Worm (Caenorhabditis elegans) whole organism, L4 larva: Measurements from ENCODE around the gene F40F8.12.

Experiments
- D1046.2 ChIP-seq: fragments of 200-800 bp; sonication (Bioruptor generic); IDR thresholded peaks from 2 replicates; pipeline ENCODE4 v1.3.6; 2022; ENCODE audit warnings: missing genetic modification characterization, missing compliant biosample characterization
- F10B5.3 ChIP-seq: sonication (generic microtip); optimal IDR thresholded peaks from 2 replicates; lab custom pipeline; 2016; ENCODE audit warnings: mild to moderate bottlenecking, missing genetic modification characterization, missing compliant biosample characterization
- F26F4.8 ChIP-seq: fragments of 200-800 bp; sonication (Bioruptor generic); conservative IDR thresholded peaks from 2 replicates; pipeline ENCODE4 v1.3.6; 2022; ENCODE audit warnings: missing genetic modification characterization, missing compliant biosample characterization
- R02D3.7 ChIP-seq: fragments of 150-350 bp; sonication (generic microtip); optimal IDR thresholded peaks from 3 replicates; lab custom pipeline; 2014; ENCODE audit warnings: missing biosample characterization, missing genetic modification characterization
- T26A8.4 ChIP-seq: fragments of 200-800 bp; sonication (Bioruptor generic); IDR thresholded peaks from 2 replicates; pipeline ENCODE4 v1.3.6; 2022; ENCODE audit warnings: missing genetic modification characterization, missing compliant biosample characterization
- ZK337.2 ChIP-seq: fragments of 200-800 bp; sonication (Bioruptor generic); IDR thresholded peaks from 2 replicates; pipeline ENCODE4 v1.3.6; 2022; ENCODE audit warnings: missing genetic modification reagents, missing genetic modification characterization, missing compliant biosample characterization
- ZK546.5 ChIP-seq, 2 experiments: sonication (generic microtip); optimal IDR thresholded peaks; 2 replicates each; lab custom pipeline; 2017; ENCODE audit warnings: missing biosample characterization in 2 of 2, missing genetic modification characterization in 2 of 2
- aly-2 ChIP-seq: sonication (generic microtip); optimal IDR thresholded peaks from 2 replicates; lab custom pipeline; 2018; ENCODE audit warnings: missing biosample characterization, missing genetic modification characterization
- attf-4 ChIP-seq: sonication (generic microtip); optimal IDR thresholded peaks from 3 replicates; lab custom pipeline; 2017; ENCODE audit warnings: missing biosample characterization, missing genetic modification characterization
- ceh-62 ChIP-seq: sonication (generic microtip); optimal IDR thresholded peaks from 2 replicates; lab custom pipeline; 2017; ENCODE audit warnings: missing biosample characterization, missing genetic modification characterization
- ceh-82 ChIP-seq: sonication (generic microtip); optimal IDR thresholded peaks from 2 replicates; lab custom pipeline; 2017; ENCODE audit warnings: missing biosample characterization, missing genetic modification characterization
- cey-2 ChIP-seq: sonication (generic microtip); optimal IDR thresholded peaks from 3 replicates; lab custom pipeline; 2017; ENCODE audit warnings: missing genetic modification characterization, mild to moderate bottlenecking, missing compliant biosample characterization, antibody characterized with exemption, borderline replicate concordance; ENCODE audit not compliant: insufficient read depth
- daf-12 ChIP-seq: fragments of 150-350 bp; optimal IDR thresholded peaks from 2 replicates; lab custom pipeline; 2014; ENCODE audit warnings: missing biosample characterization, missing genetic modification reagents, missing genetic modification characterization
- daf-16 ChIP-seq, 3 experiments: sonication (generic microtip); optimal IDR thresholded peaks; 2 replicates each; lab custom pipeline; 2016 to 2017; ENCODE audit warnings: missing genetic modification characterization in 3 of 3, missing genetic modification reagents in 3 of 3, mild to moderate bottlenecking in 2 of 3, missing compliant biosample characterization in 2 of 3, missing biosample characterization in 1 of 3, moderate library complexity in 1 of 3
- daf-19 ChIP-seq: fragments of 200-800 bp; sonication (Bioruptor generic); conservative IDR thresholded peaks from 2 replicates; pipeline ENCODE4 v1.3.6; 2022; ENCODE audit warnings: missing genetic modification characterization, missing compliant biosample characterization
- daf-8 ChIP-seq: fragments of 200-800 bp; sonication (Bioruptor generic); IDR thresholded peaks from 2 replicates; pipeline ENCODE4 v1.3.6; 2022; ENCODE audit warnings: missing genetic modification characterization, missing compliant biosample characterization
- dmd-6 ChIP-seq: fragments of 200-800 bp; sonication (Bioruptor generic); IDR thresholded peaks from 2 replicates; pipeline ENCODE4 v1.3.6; 2022; ENCODE audit warnings: missing genetic modification reagents, missing genetic modification characterization, missing compliant biosample characterization
- dmd-8 ChIP-seq: fragments of 200-800 bp; sonication (Bioruptor generic); IDR thresholded peaks from 2 replicates; pipeline ENCODE4 v1.3.6; 2022; ENCODE audit warnings: missing genetic modification characterization, missing compliant biosample characterization
- fos-1 ChIP-seq: fragments of 150-350 bp; optimal IDR thresholded peaks from 2 replicates; lab custom pipeline; 2014; ENCODE audit warnings: missing biosample characterization, missing genetic modification characterization
- gei-8 ChIP-seq: fragments of 200-800 bp; sonication (Bioruptor generic); optimal IDR thresholded peaks from 2 replicates; lab custom pipeline; 2018; ENCODE audit warnings: mild to moderate bottlenecking, missing genetic modification characterization, missing compliant biosample characterization
- hif-1 ChIP-seq, 2 experiments: sonication (generic microtip); optimal IDR thresholded peaks; 2 replicates each; lab custom pipeline; 2016 to 2017; ENCODE audit warnings: missing compliant biosample characterization in 2 of 2, missing genetic modification characterization in 2 of 2, missing genetic modification reagents in 2 of 2, missing genotype in 2 of 2, mild to moderate bottlenecking in 1 of 2
- hlh-30 ChIP-seq: sonication (generic microtip); optimal IDR thresholded peaks from 2 replicates; lab custom pipeline; 2017; ENCODE audit warnings: antibody characterized with exemption, mild to moderate bottlenecking, missing genetic modification characterization, missing compliant biosample characterization; ENCODE audit not compliant: insufficient read depth
- hmg-1.1 ChIP-seq: fragments of 200-800 bp; sonication (Bioruptor generic); IDR thresholded peaks from 2 replicates; pipeline ENCODE4 v1.3.6; 2022; ENCODE audit warnings: missing genetic modification reagents, missing genetic modification characterization, missing compliant biosample characterization
- jun-1 ChIP-seq: fragments of 150-350 bp; optimal IDR thresholded peaks from 2 replicates; lab custom pipeline; 2014; ENCODE audit warnings: missing biosample characterization, missing genetic modification reagents, missing genetic modification characterization
- lin-1 ChIP-seq: fragments of 200-800 bp; sonication (Bioruptor generic); IDR thresholded peaks from 2 replicates; pipeline ENCODE4 v1.3.6; 2022; ENCODE audit warnings: missing genetic modification reagents, missing genetic modification characterization, missing compliant biosample characterization
- lin-13 ChIP-seq: fragments of 150-350 bp; optimal IDR thresholded peaks from 2 replicates; lab custom pipeline; 2014; ENCODE audit warnings: missing biosample characterization, missing genetic modification reagents, missing genetic modification characterization
- lin-29 ChIP-seq: fragments of 200-800 bp; sonication (Bioruptor generic); IDR thresholded peaks from 2 replicates; pipeline ENCODE4 v1.3.6; 2022; ENCODE audit warnings: missing genetic modification reagents, missing genetic modification characterization, missing compliant biosample characterization
- lsy-2 ChIP-seq, 2 experiments: fragments of 150-350 bp in 1 of 2; sonication (generic microtip) in 1 of 2; optimal IDR thresholded peaks; 2 replicates each; lab custom pipeline; 2014 to 2017; ENCODE audit warnings: missing biosample characterization in 2 of 2, missing genetic modification characterization in 2 of 2
- mdt-29 ChIP-seq: fragments of 200-800 bp; sonication (Bioruptor generic); IDR thresholded peaks from 2 replicates; pipeline ENCODE4 v1.3.6; 2022; ENCODE audit warnings: missing genetic modification reagents, missing genetic modification characterization, missing compliant biosample characterization
- mes-2 ChIP-seq: sonication (generic microtip); optimal IDR thresholded peaks from 2 replicates; lab custom pipeline; 2016; ENCODE audit warnings: missing genotype, mild to moderate bottlenecking, missing genetic modification characterization, missing compliant biosample characterization; ENCODE audit not compliant: poor library complexity, severe bottlenecking
- mxl-2 ChIP-seq: fragments of 200-800 bp; sonication (Bioruptor generic); conservative IDR thresholded peaks from 2 replicates; pipeline ENCODE4 v1.3.6; 2022; ENCODE audit warnings: missing genetic modification reagents, missing genetic modification characterization, missing compliant biosample characterization
- nhr-10 ChIP-seq: fragments of 150-350 bp; optimal IDR thresholded peaks from 2 replicates; lab custom pipeline; 2014; ENCODE audit warnings: missing biosample characterization, missing genetic modification characterization
- nhr-102 ChIP-seq: sonication (generic microtip); optimal IDR thresholded peaks from 2 replicates; lab custom pipeline; 2016; ENCODE audit warnings: mild to moderate bottlenecking, missing genetic modification characterization, moderate library complexity, missing compliant biosample characterization
- nhr-111 ChIP-seq: fragments of 200-800 bp; sonication (Bioruptor generic); optimal IDR thresholded peaks from 2 replicates; lab custom pipeline; 2018; ENCODE audit warnings: mild to moderate bottlenecking, missing genetic modification characterization, missing compliant biosample characterization
- nhr-28 ChIP-seq: fragments of 150-350 bp; optimal IDR thresholded peaks from 2 replicates; lab custom pipeline; 2014; ENCODE audit warnings: missing biosample characterization, missing genetic modification characterization
- nhr-41 ChIP-seq: fragments of 200-800 bp; sonication (Bioruptor generic); IDR thresholded peaks from 2 replicates; pipeline ENCODE4 v1.3.6; 2022; ENCODE audit warnings: missing genetic modification reagents, missing genetic modification characterization, missing compliant biosample characterization
- nhr-48 ChIP-seq: sonication (generic microtip); optimal IDR thresholded peaks from 2 replicates; lab custom pipeline; 2016; ENCODE audit warnings: mild to moderate bottlenecking, missing genetic modification characterization, missing compliant biosample characterization
- nhr-76 ChIP-seq: fragments of 150-350 bp; optimal IDR thresholded peaks from 2 replicates; lab custom pipeline; 2014; ENCODE audit warnings: missing biosample characterization, missing genetic modification characterization
- pha-4 ChIP-seq, 2 experiments: fragments of 150-350 bp in 1 of 2; fragments of 200-800 bp in 1 of 2; sonication (Bioruptor generic) in 1 of 2; IDR thresholded peaks in 1 of 2; optimal IDR thresholded peaks in 1 of 2; 2 replicates each; pipeline versions ENCODE4 v1.3.6 to Lab custom; 2014 to 2022; ENCODE audit warnings: missing genetic modification characterization in 2 of 2, missing genetic modification reagents in 2 of 2, missing biosample characterization in 1 of 2, missing compliant biosample characterization in 1 of 2
- rbr-2 ChIP-seq: sonication (generic microtip); optimal IDR thresholded peaks from 2 replicates; lab custom pipeline; 2016; ENCODE audit warnings: missing genotype, missing genetic modification characterization, missing compliant biosample characterization
- saeg-2 ChIP-seq: fragments of 200-800 bp; sonication (Bioruptor generic); IDR thresholded peaks from 2 replicates; pipeline ENCODE4 v1.3.6; 2022; ENCODE audit warnings: missing genetic modification reagents, missing genetic modification characterization, missing compliant biosample characterization
- sdz-12 ChIP-seq: fragments of 200-800 bp; sonication (Bioruptor generic); optimal IDR thresholded peaks from 2 replicates; lab custom pipeline; 2018; ENCODE audit warnings: mild to moderate bottlenecking, missing genetic modification characterization, missing compliant biosample characterization
- set-16 ChIP-seq: fragments of 200-800 bp; sonication (Bioruptor generic); IDR thresholded peaks from 2 replicates; pipeline ENCODE4 v1.3.6; 2022; ENCODE audit warnings: missing genetic modification reagents, missing genetic modification characterization, missing compliant biosample characterization
- spr-1 ChIP-seq: sonication (generic microtip); optimal IDR thresholded peaks from 2 replicates; lab custom pipeline; 2016; ENCODE audit warnings: mild to moderate bottlenecking, missing genetic modification characterization, missing compliant biosample characterization
- spr-3 ChIP-seq: fragments of 200-800 bp; sonication (Bioruptor generic); optimal IDR thresholded peaks from 2 replicates; lab custom pipeline; 2018; ENCODE audit warnings: mild to moderate bottlenecking, missing genetic modification characterization, missing compliant biosample characterization
- unc-39 ChIP-seq: sonication (generic microtip); optimal IDR thresholded peaks from 2 replicates; lab custom pipeline; 2017; ENCODE audit warnings: missing biosample characterization, missing genetic modification characterization
- ztf-11 ChIP-seq: fragments of 150-350 bp; optimal IDR thresholded peaks from 2 replicates; lab custom pipeline; 2014; ENCODE audit warnings: missing biosample characterization, missing genetic modification characterization

Gene F40F8.12

ce11 chrII:11166414-11166813 is 36.8 kb downstream of the F40F8.12 start (continued):
- peak; percentile 32; the same call in 1 of the 2 replicates for TF ChIP-seq pha-4 (GFP tag; IDR thresholded peaks at IDR 0.05; lab: Robert Waterston, UW)
- TF ChIP-seq pha-4 (tag; optimal IDR thresholded peaks at IDR 0.05; lab: Kevin White, UChicago), result no peak
- no peak for TF ChIP-seq D1046.2 (GFP tag; lab: Robert Waterston, UW)
- TF ChIP-seq hlh-30 (tag; lab: Kevin White, UChicago), result peak; percentile 13
- TF ChIP-seq sdz-12 (GFP tag; lab: Kevin White, UChicago), result no peak
- no peak for TF ChIP-seq dmd-8 (GFP tag; lab: Robert Waterston, UW)
- TF ChIP-seq attf-4, result no peak
- no peak for TF ChIP-seq gei-8
- TF ChIP-seq daf-12 (tag; lab: Kevin White, UChicago), result no peak
- no peak for TF ChIP-seq nhr-41 (GFP tag; lab: Robert Waterston, UW)
- TF ChIP-seq nhr-76 (tag; lab: Kevin White, UChicago), result no peak
- TF ChIP-seq T26A8.4 (GFP tag; lab: Robert Waterston, UW), result no peak
- no peak for TF ChIP-seq daf-16 (GFP tag; optimal IDR thresholded peaks at IDR 0.05; lab: Kevin White, UChicago)
- peak; percentile 29 for TF ChIP-seq daf-16 (tag; optimal IDR thresholded peaks at IDR 0.05; lab: Kevin White, UChicago)
- TF ChIP-seq F10B5.3 (tag; lab: Kevin White, UChicago), result no peak
- TF ChIP-seq nhr-10 (tag; lab: Kevin White, UChicago), result no peak
- peak; percentile 79 for TF ChIP-seq set-16 (GFP tag; lab: Robert Waterston, UW)
- TF ChIP-seq aly-2 (tag; lab: Kevin White, UChicago), result no peak

ce11 chrII:11167039-11167438 is 37.4 kb downstream of the F40F8.12 start:
- TF ChIP-seq nhr-28 (tag; lab: Kevin White, UChicago), result no peak
- peak; percentile 81 for TF ChIP-seq nhr-102 (tag; lab: Kevin White, UChicago)
- no peak for TF ChIP-seq F26F4.8 (GFP tag; lab: Robert Waterston, UW)
- peak; percentile 65 for TF ChIP-seq set-16 (GFP tag; lab: Robert Waterston, UW)
- peak; percentile 87 for TF ChIP-seq mes-2 (tag; lab: Kevin White, UChicago)
- TF ChIP-seq daf-19 (GFP tag; lab: Robert Waterston, UW), result no peak
- 0 out of 2 replicates have a peak, but pooled peaks have one; percentile 49 for TF ChIP-seq D1046.2 (GFP tag; lab: Robert Waterston, UW)
- TF ChIP-seq hif-1 (tag; optimal IDR thresholded peaks at IDR 0.05; lab: Kevin White, UChicago), result peak in 1 of 2 experiments; percentile 11
- peak; percentile 60; the same call in 1 of the 2 replicates for TF ChIP-seq hmg-1.1 (GFP tag; lab: Robert Waterston, UW)
- TF ChIP-seq saeg-2 (GFP tag; lab: Robert Waterston, UW), result 0 out of 2 replicates have a peak, but pooled peaks have one; percentile 47
- no peak for TF ChIP-seq ztf-11 (tag; lab: Kevin White, UChicago)
- no peak for TF ChIP-seq jun-1 (tag; lab: Kevin White, UChicago)
- peak; percentile 49 for TF ChIP-seq lin-13 (GFP tag; lab: Kevin White, UChicago)
- TF ChIP-seq lsy-2 (tag; optimal IDR thresholded peaks at IDR 0.05; lab: Kevin White, UChicago), result peak in 1 of 2 experiments; percentile 61
- no peak for TF ChIP-seq fos-1 (tag; lab: Kevin White, UChicago)
- TF ChIP-seq pha-4 (GFP tag; IDR thresholded peaks at IDR 0.05; lab: Robert Waterston, UW), result peak; percentile 55; the same call in 1 of the 2 replicates
- TF ChIP-seq pha-4 (tag; optimal IDR thresholded peaks at IDR 0.05; lab: Kevin White, UChicago), result no peak
- TF ChIP-seq attf-4, result no peak
- no peak for TF ChIP-seq cey-2 (tag; lab: Kevin White, UChicago)
- no peak for TF ChIP-seq mxl-2 (GFP tag; lab: Robert Waterston, UW)
- no peak for TF ChIP-seq ZK546.5 (tag; optimal IDR thresholded peaks at IDR 0.05; lab: Kevin White, UChicago)
- TF ChIP-seq rbr-2 (tag; lab: Kevin White, UChicago), result peak; percentile 58
- TF ChIP-seq spr-1, result peak; percentile 79
- TF ChIP-seq lin-1 (GFP tag; lab: Robert Waterston, UW), result peak; percentile 46; the same call in 1 of the 2 replicates
- TF ChIP-seq ceh-62 (tag; lab: Kevin White, UChicago), result no peak
- TF ChIP-seq nhr-48 (tag; lab: Kevin White, UChicago), result peak; percentile 51
- no peak for TF ChIP-seq ZK337.2 (GFP tag; lab: Robert Waterston, UW)
- peak; percentile 84 for TF ChIP-seq hlh-30 (tag; lab: Kevin White, UChicago)
- no peak for TF ChIP-seq unc-39
- no peak for TF ChIP-seq daf-8
- peak; percentile 50 for TF ChIP-seq dmd-6
- 0 out of 2 replicates have a peak, but pooled peaks have one; percentile 26 for TF ChIP-seq dmd-8 (GFP tag; lab: Robert Waterston, UW)
- peak; percentile 44; the same call in 1 of the 2 replicates for TF ChIP-seq mdt-29 (GFP tag; lab: Robert Waterston, UW)
- no peak for TF ChIP-seq ceh-82
- peak; percentile 55 for TF ChIP-seq spr-3
- TF ChIP-seq nhr-111 (GFP tag; lab: Kevin White, UChicago), result peak; percentile 59
- TF ChIP-seq R02D3.7 (tag; lab: Kevin White, UChicago), result no peak
- TF ChIP-seq lin-29 (GFP tag; lab: Robert Waterston, UW), result no peak
